Worm (Caenorhabditis elegans): ENCODE data around the gene inft-2.

Gene inft-2

DNA sequence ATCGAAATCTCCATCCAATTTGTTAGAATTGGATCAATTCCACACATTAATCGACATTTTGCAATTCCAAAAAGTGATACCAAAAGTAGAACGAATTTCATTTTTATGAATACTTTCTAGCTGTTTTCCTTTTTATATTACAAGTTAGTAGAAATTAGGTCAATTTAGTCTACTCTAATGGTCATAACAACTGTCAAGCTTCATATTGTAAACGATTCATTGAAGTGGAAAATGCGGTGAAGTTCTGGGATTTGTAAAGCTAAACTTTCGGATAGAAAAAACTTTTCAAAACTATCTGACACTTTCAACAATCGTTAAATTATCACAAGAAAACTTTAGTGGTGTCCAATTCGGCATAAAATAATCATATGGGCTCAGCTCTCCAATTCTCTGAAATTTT lies 32.5 kb downstream of the inft-2 start, which contains the start of gene W07G4.7:
TSS of gene W07G4.7 (minus strand) at position 101 of the 400 bp plus-strand sequence.
- TF ChIP-seq ama-1 (optimal IDR thresholded peaks at IDR 0.05) (no peak), sea-1 (GFP tag; conservative IDR thresholded peaks at IDR 0.05) (no peak), aly-1 (tag; optimal IDR thresholded peaks at IDR 0.05) (no peak)

DNA sequence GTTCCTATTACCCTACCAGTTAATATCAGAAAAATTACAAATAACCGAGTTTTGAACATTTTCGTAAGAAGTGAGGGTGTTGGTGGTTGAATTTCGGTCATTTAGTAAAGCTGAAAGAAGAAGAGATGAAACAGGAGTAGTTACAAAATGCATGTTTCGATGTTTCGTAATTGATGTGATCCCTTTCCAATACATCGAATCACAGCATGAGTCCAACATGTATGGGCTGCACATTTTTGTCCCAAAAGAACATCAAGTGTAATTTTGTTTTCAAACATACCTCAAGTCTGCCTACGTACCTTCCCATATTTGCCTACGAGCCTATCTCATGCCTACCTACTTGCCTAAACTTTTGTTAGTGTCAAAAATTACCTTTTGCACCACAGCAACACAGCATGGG lies 34.3 kb downstream of the inft-2 start, which contains the start of gene W07G4.2:
TSS of gene W07G4.2 (minus strand) at position 101 of the 400 bp plus-strand sequence.
- no peak for TF ChIP-seq sea-1 (GFP tag; conservative IDR thresholded peaks at IDR 0.05)
- no peak for TF ChIP-seq flt-1 (GFP tag; IDR thresholded peaks at IDR 0.05)
- TF ChIP-seq hnd-1 (tag; optimal IDR thresholded peaks at IDR 0.05), result no peak
- no peak for TF ChIP-seq tbx-11 (GFP tag; IDR thresholded peaks at IDR 0.05)
- TF ChIP-seq tbx-37 (GFP tag; conservative IDR thresholded peaks at IDR 0.05), result no peak
- TF ChIP-seq F13C5.2 (tag; optimal IDR thresholded peaks at IDR 0.05), result no peak
- TF ChIP-seq tra-4 (tag; optimal IDR thresholded peaks at IDR 0.05), result no peak
- TF ChIP-seq hmg-4 (GFP tag; optimal IDR thresholded peaks at IDR 0.05), result no peak
- no peak for TF ChIP-seq scrt-1 (GFP tag; IDR thresholded peaks at IDR 0.05)
- TF ChIP-seq ceh-13 (GFP tag; optimal IDR thresholded peaks at IDR 0.05), result no peak
- no peak for TF ChIP-seq ets-7 (tag; optimal IDR thresholded peaks at IDR 0.05)
- TF ChIP-seq pes-1 (GFP tag; IDR thresholded peaks at IDR 0.05), result no peak
- no peak for TF ChIP-seq ama-1 (optimal IDR thresholded peaks at IDR 0.05)
- no peak for TF ChIP-seq aly-1 (tag; optimal IDR thresholded peaks at IDR 0.05)
- TF ChIP-seq ceh-36 (tag; optimal IDR thresholded peaks at IDR 0.05), result no peak

DNA sequence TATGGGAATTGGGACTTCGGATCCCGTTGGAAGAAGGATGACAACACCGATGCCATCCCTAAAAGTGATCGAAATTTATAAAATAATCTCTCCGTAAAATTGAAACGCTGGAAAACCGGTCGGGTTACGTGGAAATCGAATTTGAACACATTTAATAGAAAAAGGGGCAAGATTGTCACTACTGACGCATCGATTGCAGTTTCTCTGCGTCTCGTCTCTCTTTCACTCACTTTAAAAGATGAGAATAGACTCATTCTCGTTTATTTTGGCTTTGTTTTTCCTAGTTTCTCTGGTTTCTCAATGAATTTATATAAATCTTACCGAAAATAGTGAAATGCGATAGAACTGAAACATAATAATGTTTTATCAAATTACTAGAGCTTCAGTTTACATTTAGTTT lies 39.5 kb downstream of the inft-2 start, which contains the start of gene scyl-1:
TSS of gene scyl-1 (minus strand) at position 56 of the 400 bp plus-strand sequence.
- TF ChIP-seq flt-1 (GFP tag; IDR thresholded peaks at IDR 0.05) (peak; percentile 31; the same call in 1 of the 2 replicates), aly-1 (tag; optimal IDR thresholded peaks at IDR 0.05) (no peak), tbx-37 (GFP tag; conservative IDR thresholded peaks at IDR 0.05) (0 out of 2 replicates have a peak, but pooled peaks have one; percentile 16), sea-1 (GFP tag; conservative IDR thresholded peaks at IDR 0.05) (no peak), F13C5.2 (tag; optimal IDR thresholded peaks at IDR 0.05) (peak; percentile 11)

DNA sequence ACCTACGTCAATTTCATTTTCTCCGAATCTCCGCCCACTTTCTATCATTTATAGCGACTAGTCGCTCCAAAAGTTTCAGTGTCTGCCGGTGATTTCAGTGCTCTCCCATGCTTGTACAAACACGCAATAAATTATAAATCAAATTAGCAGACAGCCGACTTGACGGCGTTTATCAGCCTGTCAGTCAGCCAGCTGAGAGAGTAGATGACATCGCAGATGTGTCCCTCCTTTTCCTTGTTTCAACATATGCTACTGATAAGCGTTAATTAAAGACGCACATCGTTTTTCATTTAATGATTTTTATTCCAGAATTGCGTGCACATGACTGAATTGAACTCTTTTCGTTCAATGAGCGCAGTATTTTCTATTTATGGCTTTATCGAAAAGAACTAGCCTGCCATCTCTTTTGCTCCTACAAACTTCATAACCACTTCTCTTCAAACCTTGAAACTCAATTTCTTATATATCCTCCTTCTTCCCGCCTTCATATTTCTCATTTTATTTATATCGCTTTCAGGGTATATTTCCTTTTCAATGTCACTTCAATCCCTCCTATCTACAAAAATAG lies 41.2 kb downstream of the inft-2 start, which contains the start of gene lap-2:
TSS of gene lap-2 (plus strand) at position 518 of the 568 bp plus-strand sequence.
- no peak for TF ChIP-seq B0310.2 (tag; optimal IDR thresholded peaks at IDR 0.05)
- no peak for TF ChIP-seq ceh-13 (GFP tag; optimal IDR thresholded peaks at IDR 0.05)
- TF ChIP-seq sea-1 (GFP tag; conservative IDR thresholded peaks at IDR 0.05), result no peak
- no peak for TF ChIP-seq tra-4 (tag; optimal IDR thresholded peaks at IDR 0.05)
- TF ChIP-seq pes-1 (GFP tag; IDR thresholded peaks at IDR 0.05), result no peak
- TF ChIP-seq aly-1 (tag; optimal IDR thresholded peaks at IDR 0.05), result no peak
- TF ChIP-seq ets-7 (tag; optimal IDR thresholded peaks at IDR 0.05), result no peak
- TF ChIP-seq hnd-1 (tag; optimal IDR thresholded peaks at IDR 0.05), result no peak
- no peak for TF ChIP-seq ama-1 (optimal IDR thresholded peaks at IDR 0.05)
- no peak for TF ChIP-seq tbx-11 (GFP tag; IDR thresholded peaks at IDR 0.05)
- TF ChIP-seq tbx-37 (GFP tag; conservative IDR thresholded peaks at IDR 0.05), result no peak
- TF ChIP-seq hmg-4 (GFP tag; optimal IDR thresholded peaks at IDR 0.05), result no peak
- no peak for TF ChIP-seq F13C5.2 (tag; optimal IDR thresholded peaks at IDR 0.05)
- TF ChIP-seq flt-1 (GFP tag; IDR thresholded peaks at IDR 0.05), result no peak
- no peak for TF ChIP-seq ceh-36 (tag; optimal IDR thresholded peaks at IDR 0.05)
- no peak for TF ChIP-seq hmbx-1 (tag; optimal IDR thresholded peaks at IDR 0.05)

DNA sequence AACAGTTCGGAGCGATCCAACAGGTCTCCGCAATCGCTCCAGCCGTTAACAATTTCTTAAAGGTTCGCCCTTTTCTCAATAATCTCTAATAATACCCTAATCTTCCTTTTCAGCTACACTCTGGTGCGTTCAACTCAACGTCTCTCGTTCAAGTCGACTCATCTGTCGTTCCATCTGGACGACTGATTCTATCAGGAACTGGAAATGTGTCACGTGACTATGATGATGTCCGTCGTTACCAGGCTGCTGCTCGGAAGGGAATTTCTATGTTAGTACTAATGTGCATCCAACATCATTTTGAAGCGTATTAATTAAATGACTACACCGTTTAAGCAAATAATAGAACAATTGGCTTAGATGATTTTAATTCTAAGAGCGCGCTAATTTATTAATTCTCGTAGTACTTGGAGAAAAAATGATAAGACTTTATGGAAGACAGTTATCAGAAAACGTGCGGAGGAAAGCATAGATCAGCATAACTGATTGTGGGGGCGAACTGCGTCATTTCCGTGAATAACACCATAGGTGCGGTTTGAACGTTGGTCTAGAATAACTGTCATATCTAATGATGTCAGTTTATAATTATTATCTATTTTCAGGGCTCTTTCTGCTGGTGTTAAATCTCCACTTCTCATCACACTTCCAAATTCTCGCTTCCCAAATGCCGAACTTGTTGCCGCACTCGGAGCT lies 41.9 kb downstream of the inft-2 start:
- no peak for TF ChIP-seq aly-1 (tag; optimal IDR thresholded peaks at IDR 0.05)

DNA sequence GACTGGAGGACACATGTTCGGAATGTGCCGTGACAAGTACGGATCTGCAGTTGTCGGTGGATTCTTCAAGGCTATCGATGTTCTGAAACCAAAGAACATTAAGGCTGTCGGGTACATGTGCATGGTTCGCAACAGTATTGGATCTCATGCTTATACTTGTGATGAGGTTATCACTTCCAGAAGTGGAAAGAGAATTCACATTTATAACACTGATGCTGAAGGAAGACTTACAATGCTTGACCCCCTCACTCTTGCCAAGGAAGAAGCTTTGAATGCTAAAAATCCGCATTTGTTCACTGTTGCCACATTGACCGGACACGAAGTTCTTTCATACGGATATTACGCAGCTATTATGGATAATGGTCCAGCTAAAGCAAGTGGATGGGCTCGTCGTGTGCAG lies 42.9 kb downstream of the inft-2 start:
- TF ChIP-seq ceh-36 (tag; optimal IDR thresholded peaks at IDR 0.05) (no peak), pes-1 (GFP tag; IDR thresholded peaks at IDR 0.05) (no peak), ama-1 (optimal IDR thresholded peaks at IDR 0.05) (no peak), scrt-1 (GFP tag; IDR thresholded peaks at IDR 0.05) (no peak), ceh-13 (GFP tag; optimal IDR thresholded peaks at IDR 0.05) (no peak), ets-7 (tag; optimal IDR thresholded peaks at IDR 0.05) (no peak), F13C5.2 (tag; optimal IDR thresholded peaks at IDR 0.05) (no peak), aly-1 (tag; optimal IDR thresholded peaks at IDR 0.05) (no peak), flt-1 (GFP tag; IDR thresholded peaks at IDR 0.05) (no peak), hnd-1 (tag; optimal IDR thresholded peaks at IDR 0.05) (no peak), sea-1 (GFP tag; conservative IDR thresholded peaks at IDR 0.05) (no peak), tbx-11 (GFP tag; IDR thresholded peaks at IDR 0.05) (no peak), B0310.2 (tag; optimal IDR thresholded peaks at IDR 0.05) (no peak), tra-4 (tag; optimal IDR thresholded peaks at IDR 0.05) (no peak), hmg-4 (GFP tag; optimal IDR thresholded peaks at IDR 0.05) (no peak), tbx-37 (GFP tag; conservative IDR thresholded peaks at IDR 0.05) (no peak)

DNA sequence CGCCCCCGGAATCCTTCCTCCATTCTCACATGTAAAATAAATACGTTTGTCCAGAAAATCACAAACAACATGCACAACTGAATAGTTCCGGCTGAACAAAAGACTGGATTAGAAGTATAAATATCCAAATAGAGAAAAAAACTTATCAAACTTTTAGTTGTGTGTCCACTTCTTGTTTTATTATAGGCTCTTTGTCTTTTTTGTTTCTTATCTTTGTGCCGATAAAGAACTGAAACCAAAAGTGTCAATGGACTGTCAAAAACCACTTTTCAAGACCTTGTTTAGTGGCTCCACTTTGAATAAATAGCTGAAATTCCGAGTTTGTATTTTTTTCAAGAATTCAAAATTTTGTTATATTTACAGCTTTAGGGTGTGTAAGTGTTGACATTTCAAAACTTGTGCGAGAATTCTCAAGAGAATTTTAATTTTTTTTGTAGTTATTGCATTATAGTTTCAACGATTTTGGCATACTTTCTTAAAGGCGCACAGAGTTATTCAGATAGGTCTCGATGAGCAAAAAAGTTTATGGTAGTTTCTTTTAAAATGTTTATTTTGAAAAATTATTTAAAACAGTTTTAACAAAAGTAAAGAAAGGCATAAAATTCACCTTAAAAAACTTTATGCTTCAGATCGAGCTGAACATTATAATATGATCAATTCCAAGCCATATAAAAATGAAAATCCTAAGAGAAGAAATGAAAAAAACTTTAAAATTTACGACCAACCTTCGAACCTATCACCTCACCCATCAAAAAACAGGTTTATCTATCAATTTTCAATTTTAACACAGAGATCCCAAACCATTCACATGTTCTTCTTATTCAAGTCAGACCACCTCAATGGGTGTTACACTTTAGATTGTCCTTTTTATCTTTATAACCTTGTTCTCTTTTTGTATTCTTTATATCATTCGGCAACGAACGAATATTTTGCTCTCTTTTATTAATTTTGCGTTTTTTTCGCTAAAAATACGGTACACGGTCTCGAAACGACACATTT lies 44.3 kb downstream of the inft-2 start:
- TF ChIP-seq pes-1 (GFP tag; IDR thresholded peaks at IDR 0.05) (no peak), hmbx-1 (tag; optimal IDR thresholded peaks at IDR 0.05) (no peak), tra-4 (tag; optimal IDR thresholded peaks at IDR 0.05) (no peak), sea-1 (GFP tag; conservative IDR thresholded peaks at IDR 0.05) (no peak), flt-1 (GFP tag; IDR thresholded peaks at IDR 0.05) (no peak), hmg-4 (GFP tag; optimal IDR thresholded peaks at IDR 0.05) (no peak), B0310.2 (tag; optimal IDR thresholded peaks at IDR 0.05) (no peak), scrt-1 (GFP tag; IDR thresholded peaks at IDR 0.05) (no peak), ceh-36 (tag; optimal IDR thresholded peaks at IDR 0.05) (no peak), aly-1 (tag; optimal IDR thresholded peaks at IDR 0.05) (no peak), ets-7 (tag; optimal IDR thresholded peaks at IDR 0.05) (no peak), ceh-13 (GFP tag; optimal IDR thresholded peaks at IDR 0.05) (no peak), hnd-1 (tag; optimal IDR thresholded peaks at IDR 0.05) (no peak), tbx-11 (GFP tag; IDR thresholded peaks at IDR 0.05) (no peak), tbx-37 (GFP tag; conservative IDR thresholded peaks at IDR 0.05) (no peak), F13C5.2 (tag; optimal IDR thresholded peaks at IDR 0.05) (no peak), ama-1 (optimal IDR thresholded peaks at IDR 0.05) (no peak)

Data from whole organism, early embryonic.